Fruit fly (Drosophila melanogaster) whole organism, embryonic: ENCODE results near the gene CG31104.

Experiments used
- Bteb2 ChIP-seq: fragments of 200-800 bp; sonication (Bioruptor generic); optimal IDR thresholded peaks from 2 replicates; lab custom pipeline; 2016; ENCODE audit warnings: missing biosample characterization, missing genetic modification characterization
- CG11398 ChIP-seq: fragments of 200-800 bp; sonication (Bioruptor generic); optimal IDR thresholded peaks from 2 replicates; lab custom pipeline; 2016; ENCODE audit warnings: missing biosample characterization, missing genetic modification characterization
- CG11723 ChIP-seq: fragments of 200-800 bp; sonication (Bioruptor generic); optimal IDR thresholded peaks from 2 replicates; lab custom pipeline; 2017; ENCODE audit warnings: missing biosample characterization, mild to moderate bottlenecking, missing genetic modification characterization
- CG1529 ChIP-seq: fragments of 200-800 bp; sonication (Bioruptor generic); optimal IDR thresholded peaks from 3 replicates; lab custom pipeline; 2018; ENCODE audit warnings: missing biosample characterization, missing genetic modification characterization
- CG17912 ChIP-seq: fragments of 200-800 bp; sonication (Bioruptor generic); optimal IDR thresholded peaks from 2 replicates; lab custom pipeline; 2018; ENCODE audit warnings: missing biosample characterization, mild to moderate bottlenecking, missing genetic modification characterization
- CG1792 ChIP-seq: fragments of 200-800 bp; sonication (Bioruptor generic); optimal IDR thresholded peaks from 2 replicates; lab custom pipeline; 2016; ENCODE audit warnings: missing biosample characterization, missing genetic modification characterization
- CG32772 ChIP-seq: fragments of 200-800 bp; sonication (Bioruptor generic); IDR thresholded peaks from 2 replicates; pipeline ENCODE4 v1.3.6; 2022; ENCODE audit warnings: missing biosample characterization, missing genetic modification characterization
- CG3407 ChIP-seq: fragments of 200-800 bp; sonication (Bioruptor generic); optimal IDR thresholded peaks from 2 replicates; lab custom pipeline; 2018; ENCODE audit warnings: missing biosample characterization, mild to moderate bottlenecking, missing genetic modification characterization
- CG42726 ChIP-seq: fragments of 200-800 bp; sonication (Bioruptor generic); IDR thresholded peaks from 2 replicates; pipeline ENCODE4 v1.3.6; 2022; ENCODE audit warnings: missing biosample characterization, missing genetic modification characterization; ENCODE audit not compliant: partially characterized antibody
- CG6813 ChIP-seq: fragments of 200-800 bp; sonication (Bioruptor generic); optimal IDR thresholded peaks from 2 replicates; lab custom pipeline; 2017; ENCODE audit warnings: missing biosample characterization, missing genetic modification characterization, mild to moderate bottlenecking, moderate library complexity, missing genetic modification reagents
- CG8359 ChIP-seq: fragments of 200-800 bp; sonication (Bioruptor generic); optimal IDR thresholded peaks from 2 replicates; lab custom pipeline; 2017; ENCODE audit warnings: missing biosample characterization, mild to moderate bottlenecking, missing genetic modification characterization, borderline replicate concordance
- CG8944 ChIP-seq: fragments of 200-800 bp; sonication (Bioruptor generic); optimal IDR thresholded peaks from 3 replicates; lab custom pipeline; 2016; ENCODE audit warnings: missing biosample characterization, missing genetic modification characterization
- Elba2 ChIP-seq: fragments of 200-800 bp; sonication (Bioruptor generic); optimal IDR thresholded peaks from 3 replicates; lab custom pipeline; 2016; ENCODE audit warnings: missing biosample characterization, missing genetic modification characterization
- HLH4C ChIP-seq: fragments of 200-800 bp; sonication (Bioruptor generic); IDR thresholded peaks from 3 replicates; pipeline ENCODE4 v1.3.6; 2022; ENCODE audit warnings: missing biosample characterization, missing genetic modification characterization; ENCODE audit not compliant: partially characterized antibody
- Hmx ChIP-seq: fragments of 200-800 bp; sonication (Bioruptor generic); optimal IDR thresholded peaks from 2 replicates; lab custom pipeline; 2016; ENCODE audit warnings: missing biosample characterization, missing genetic modification characterization
- Pdp1 ChIP-seq, 2 experiments: fragments of 200-800 bp; sonication (Bioruptor generic); optimal IDR thresholded peaks; 3 replicates each; lab custom pipeline; 2016; ENCODE audit warnings: missing biosample characterization in 2 of 2, missing genetic modification characterization in 2 of 2, mild to moderate bottlenecking in 1 of 2, moderate library complexity in 1 of 2
- Sox102F ChIP-seq: fragments of 200-800 bp; sonication (Bioruptor generic); optimal IDR thresholded peaks from 2 replicates; lab custom pipeline; 2018; ENCODE audit warnings: missing biosample characterization, mild to moderate bottlenecking, missing genetic modification characterization, moderate library complexity
- Sry-β ChIP-seq: fragments of 200-800 bp; sonication (Bioruptor generic); optimal IDR thresholded peaks from 2 replicates; lab custom pipeline; 2018; ENCODE audit warnings: missing biosample characterization, mild to moderate bottlenecking, missing genetic modification characterization, moderate library complexity
- Trl ChIP-seq, 3 experiments: fragments of >200 bp in 2 of 3; fragments of 200-800 bp in 1 of 3; sonication (Bioruptor generic) in 1 of 3; optimal IDR thresholded peaks; 2 replicates in 1 of 3; 3 replicates in 2 of 3; lab custom pipeline; 2016 to 2017; ENCODE audit warnings: missing biosample characterization in 1 of 3, missing genetic modification characterization in 1 of 3
- ash1 ChIP-seq: fragments of 200-800 bp; sonication (Bioruptor generic); optimal IDR thresholded peaks from 2 replicates; lab custom pipeline; 2018; ENCODE audit warnings: missing biosample characterization, mild to moderate bottlenecking, missing genetic modification characterization
- chinmo ChIP-seq: fragments of 200-800 bp; sonication (Bioruptor generic); IDR thresholded peaks from 4 replicates; pipeline ENCODE4 v1.3.6; 2022; ENCODE audit warnings: missing biosample characterization, missing genetic modification characterization; ENCODE audit not compliant: partially characterized antibody
- croc ChIP-seq: fragments of 200-800 bp; sonication (Bioruptor generic); conservative IDR thresholded peaks from 3 replicates; pipeline ENCODE4 v1.3.6; 2022; ENCODE audit warnings: missing biosample characterization, missing genetic modification characterization
- cwo ChIP-seq: fragments of 200-800 bp; sonication (Bioruptor generic); optimal IDR thresholded peaks from 3 replicates; lab custom pipeline; 2017; ENCODE audit warnings: missing biosample characterization, missing genetic modification characterization, mild to moderate bottlenecking, moderate library complexity, missing genetic modification reagents
- disco-r ChIP-seq: fragments of 200-800 bp; sonication (Bioruptor generic); optimal IDR thresholded peaks from 2 replicates; lab custom pipeline; 2016; ENCODE audit warnings: missing biosample characterization, missing genetic modification characterization
- exex ChIP-seq: fragments of 200-800 bp; sonication (Bioruptor generic); optimal IDR thresholded peaks from 4 replicates; lab custom pipeline; 2018; ENCODE audit warnings: missing biosample characterization, mild to moderate bottlenecking, missing genetic modification characterization, moderate library complexity
- grn ChIP-seq: fragments of 200-800 bp; sonication (Bioruptor generic); optimal IDR thresholded peaks from 3 replicates; lab custom pipeline; 2017; ENCODE audit warnings: missing biosample characterization, missing genetic modification characterization
- h ChIP-seq: fragments of >200 bp; optimal IDR thresholded peaks from 2 replicates; lab custom pipeline; 2017
- ham ChIP-seq: fragments of 200-800 bp; sonication (Bioruptor generic); IDR thresholded peaks from 2 replicates; pipeline ENCODE4 v1.3.6; 2022; ENCODE audit warnings: missing biosample characterization, missing genetic modification characterization
- hb ChIP-seq: fragments of 200-800 bp; sonication (Bioruptor generic); IDR thresholded peaks from 3 replicates; pipeline ENCODE4 v1.3.6; 2022; ENCODE audit warnings: missing biosample characterization, missing genetic modification characterization; ENCODE audit not compliant: partially characterized antibody
- inv ChIP-seq: fragments of 200-800 bp; sonication (Bioruptor generic); IDR thresholded peaks from 2 replicates; pipeline ENCODE4 v1.3.6; 2022; ENCODE audit warnings: missing biosample characterization, missing genetic modification characterization; ENCODE audit not compliant: partially characterized antibody
- jing ChIP-seq: fragments of 200-800 bp; sonication (Bioruptor generic); optimal IDR thresholded peaks from 2 replicates; lab custom pipeline; 2018; ENCODE audit warnings: missing biosample characterization, mild to moderate bottlenecking, missing genetic modification characterization
- ken ChIP-seq: fragments of 200-800 bp; sonication (Bioruptor generic); IDR thresholded peaks from 3 replicates; pipeline ENCODE4 v1.3.6; 2022; ENCODE audit warnings: missing biosample characterization, missing genetic modification characterization
- nau ChIP-seq: fragments of 200-800 bp; sonication (Bioruptor generic); optimal IDR thresholded peaks from 3 replicates; lab custom pipeline; 2017; ENCODE audit warnings: missing biosample characterization, mild to moderate bottlenecking, missing genetic modification characterization, missing genetic modification reagents
- otp ChIP-seq: fragments of 200-800 bp; sonication (Bioruptor generic); IDR thresholded peaks from 3 replicates; pipeline ENCODE4, ENCODE4 v1.3.6; 2022; ENCODE audit warnings: missing biosample characterization, missing genetic modification characterization
- prd ChIP-seq, 3 experiments: fragments of >200 bp in 2 of 3; fragments of 200-800 bp in 1 of 3; sonication (Bioruptor generic) in 1 of 3; optimal IDR thresholded peaks in 2 of 3; IDR thresholded peaks in 1 of 3; 2 replicates in 2 of 3; 3 replicates in 1 of 3; pipeline versions ENCODE4 v1.3.6 to Lab custom; 2017 to 2022; ENCODE audit warnings: missing biosample characterization in 1 of 3, missing genetic modification characterization in 1 of 3
- repo ChIP-seq: fragments of 200-800 bp; sonication (Bioruptor generic); optimal IDR thresholded peaks from 2 replicates; lab custom pipeline; 2016; ENCODE audit warnings: missing biosample characterization, missing genetic modification characterization
- sens ChIP-seq: fragments of 200-800 bp; sonication (Bioruptor generic); peaks from one replicate; lab custom pipeline; 2016; ENCODE audit warnings: missing biosample characterization, missing genetic modification characterization
- sna ChIP-seq: fragments of 200-800 bp; sonication (Bioruptor generic); IDR thresholded peaks from 2 replicates; pipeline ENCODE4 v1.3.6; 2022; ENCODE audit warnings: missing biosample characterization, missing genetic modification characterization; ENCODE audit not compliant: partially characterized antibody
- sug ChIP-seq: fragments of 200-800 bp; optimal IDR thresholded peaks from 2 replicates; lab custom pipeline; 2019; ENCODE audit warnings: missing biosample characterization, mild to moderate bottlenecking, missing genetic modification characterization, moderate library complexity
- vvl ChIP-seq: fragments of 200-800 bp; sonication (Bioruptor generic); IDR thresholded peaks from 2 replicates; pipeline ENCODE4 v1.3.6; 2022; ENCODE audit warnings: missing biosample characterization, missing genetic modification characterization
- z ChIP-seq: fragments of 200-800 bp; sonication (Bioruptor generic); IDR thresholded peaks from 3 replicates; pipeline ENCODE4 v1.3.6; 2022; ENCODE audit warnings: missing biosample characterization, missing genetic modification characterization

CG31104 gene

DNA sequence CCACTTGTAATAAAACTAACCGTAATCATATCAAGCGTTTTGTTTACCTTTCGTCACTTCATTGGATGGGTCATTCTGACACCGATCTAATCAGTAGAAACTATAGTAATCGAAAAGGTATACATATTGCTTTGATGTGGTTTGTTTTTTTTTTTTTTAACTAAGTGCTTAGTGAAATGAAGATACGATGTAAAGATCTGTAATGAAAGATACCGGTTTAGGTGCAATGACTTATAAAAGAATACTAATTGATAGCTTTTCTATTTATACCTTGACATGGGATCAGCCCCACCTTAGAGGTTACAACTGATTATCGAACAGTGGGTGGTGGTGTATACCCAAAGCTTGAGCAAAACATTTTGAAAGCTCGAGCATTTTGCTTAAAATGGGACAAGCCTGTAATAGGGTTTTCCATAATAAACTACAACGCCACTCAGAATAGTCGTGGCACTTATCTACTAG, 2.0 kb upstream of the CG31104 start, which contains the start of gene CG31300 (continued):
- TF ChIP-seq Sox102F (no peak), CG1792 (GFP tag; lab: Kevin White, UChicago) (no peak), sna (GFP tag; lab: Robert Waterston, UW) (no peak), sug (peak; percentile 18), prd (optimal IDR thresholded peaks at IDR 0.05; lab: Kevin White, UChicago) (no peak), prd (GFP tag; IDR thresholded peaks at IDR 0.05; lab: Robert Waterston, UW) (no peak), CG1529 (GFP tag; lab: Kevin White, UChicago) (no peak), h (lab: Kevin White, UChicago) (no peak), CG11398 (GFP tag; lab: Kevin White, UChicago) (no peak), HLH4C (GFP tag; lab: Robert Waterston, UW) (no peak), CG42726 (GFP tag; lab: Robert Waterston, UW) (no peak), hb (GFP tag; lab: Robert Waterston, UW) (no peak), CG3407 (GFP tag; lab: Kevin White, UChicago) (no peak), ash1 (GFP tag; lab: Kevin White, UChicago) (no peak), exex (tag; lab: Kevin White, UChicago) (peak; percentile 37), otp (GFP tag; lab: Robert Waterston, UW) (no peak), croc (GFP tag; lab: Robert Waterston, UW) (no peak), Pdp1 (GFP tag; optimal IDR thresholded peaks at IDR 0.05; lab: Kevin White, UChicago) (peak in 1 of 2 experiments; percentile 59), disco-r (GFP tag; lab: Kevin White, UChicago) (no peak), Sry-β (GFP tag; lab: Kevin White, UChicago) (no peak), inv (no peak), CG6813 (GFP tag; lab: Kevin White, UChicago) (no peak), Hmx (no peak), ken (GFP tag; lab: Robert Waterston, UW) (no peak), nau (GFP tag; lab: Kevin White, UChicago) (no peak), CG8944 (no peak), jing (no peak), CG8359 (no peak), ham (GFP tag; lab: Robert Waterston, UW) (no peak), grn (GFP tag; lab: Kevin White, UChicago) (peak; percentile 68), vvl (GFP tag; lab: Robert Waterston, UW) (no peak)

DNA sequence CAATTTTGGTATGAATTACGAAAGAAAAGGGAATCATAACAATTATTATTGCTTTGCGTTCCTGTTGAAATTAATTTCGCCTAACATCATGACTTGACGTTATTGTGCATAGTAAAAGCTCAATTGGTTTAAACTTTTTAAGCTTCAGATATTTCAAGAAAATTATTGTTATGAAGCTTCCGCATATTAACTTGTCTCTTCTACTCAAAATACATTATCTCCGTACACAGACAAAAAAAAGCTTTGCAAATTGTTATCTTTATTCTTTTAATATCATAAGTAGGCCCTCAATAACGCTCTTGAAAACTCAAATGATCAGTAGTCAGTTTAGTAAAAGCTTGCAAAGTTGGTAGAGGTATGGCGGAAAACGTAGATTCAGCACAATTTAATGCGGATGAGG, 1.9 kb downstream of the CG31104 start, which contains the start of gene CG13658:
CG13658 (plus strand) TSS at position 347 of the 400 bp plus-strand sequence.
- TF ChIP-seq sens (GFP tag; lab: Kevin White, UChicago) = peak; percentile 13
- peak in 1 of 2 experiments; percentile 16 for TF ChIP-seq Trl (optimal IDR thresholded peaks at IDR 0.05; lab: Kevin White, UChicago)
- TF ChIP-seq Trl (GFP tag; optimal IDR thresholded peaks at IDR 0.05; lab: Kevin White, UChicago) = no peak
- no peak for TF ChIP-seq CG11398 (GFP tag; lab: Kevin White, UChicago)
- peak; percentile 29 for TF ChIP-seq sug
- TF ChIP-seq exex (tag; lab: Kevin White, UChicago) = peak; percentile 69
- TF ChIP-seq z (GFP tag; lab: Robert Waterston, UW) = 0 out of 3 replicates have a peak, but pooled peaks have one; percentile 31
- TF ChIP-seq repo (GFP tag; lab: Kevin White, UChicago) = no peak
- TF ChIP-seq chinmo = 0 out of 4 replicates have a peak, but pooled peaks have one; percentile 17
- TF ChIP-seq CG11723 (GFP tag; lab: Kevin White, UChicago) = no peak
- TF ChIP-seq, all 482 proteins: peak for 6

DNA sequence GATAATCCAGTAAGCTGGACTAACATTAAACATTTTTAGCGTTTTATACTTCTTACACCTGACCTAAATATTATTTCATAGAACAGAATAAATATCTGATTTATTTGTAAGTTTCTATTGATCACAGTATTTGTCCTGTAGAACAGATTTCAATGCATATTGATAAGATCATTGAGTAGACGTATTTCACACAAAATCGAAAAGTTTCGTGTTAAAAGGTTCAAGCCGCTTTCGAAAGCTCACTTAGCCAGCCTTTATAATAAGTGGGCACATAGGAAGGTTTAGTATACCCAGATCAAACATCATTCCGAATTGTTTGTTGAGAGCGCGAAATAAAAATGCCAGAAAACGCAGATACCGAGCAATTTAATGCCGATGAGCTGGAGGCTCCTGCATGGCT, 4.3 kb downstream of the CG31104 start, which contains the start of gene CG11893:
CG11893 (plus strand) TSS at position 301 of the 400 bp plus-strand sequence.
- TF ChIP-seq cwo (no peak), Elba2 (GFP tag; lab: Kevin White, UChicago) (no peak), Bteb2 (GFP tag; lab: Kevin White, UChicago) (no peak), CG32772 (GFP tag; lab: Robert Waterston, UW) (no peak), CG17912 (GFP tag; lab: Kevin White, UChicago) (no peak)
